Worm (Caenorhabditis elegans): ENCODE data around the gene prkl-1.

The prkl-1 gene

ce11 chrIV:6986835-6987234 is at the start of gene prkl-1:
Gene prkl-1 (minus strand): TSS chrIV:6986935.
- TF ChIP-seq dpl-1 (GFP tag; optimal IDR thresholded peaks at IDR 0.05) (no peak), C06A6.2 (GFP tag; conservative IDR thresholded peaks at IDR 0.05) (no peak)

- TF ChIP-seq akir-1 (GFP tag; optimal IDR thresholded peaks at IDR 0.05), result no peak
- no peak for TF ChIP-seq ceh-58 (GFP tag; IDR thresholded peaks at IDR 0.05)
- no peak for TF ChIP-seq let-526 (GFP tag; IDR thresholded peaks at IDR 0.05)
- TF ChIP-seq lin-54 (GFP tag; optimal IDR thresholded peaks at IDR 0.05), result no peak
- no peak for TF ChIP-seq zim-3 (tag; optimal IDR thresholded peaks at IDR 0.05)
- TF ChIP-seq ztf-6 (GFP tag; IDR thresholded peaks at IDR 0.05), result no peak
- no peak for TF ChIP-seq F22D6.2 (tag; optimal IDR thresholded peaks at IDR 0.05)
- TF ChIP-seq dpff-1 (tag; optimal IDR thresholded peaks at IDR 0.05), result no peak
- no peak for TF ChIP-seq ama-1 (optimal IDR thresholded peaks at IDR 0.05)
- TF ChIP-seq ama-1 (GFP tag; optimal IDR thresholded peaks at IDR 0.05), result no peak
- TF ChIP-seq F23B12.7 (tag; optimal IDR thresholded peaks at IDR 0.05; ENCODE audit: insufficient read depth), result no peak
- no peak for TF ChIP-seq somi-1 (GFP tag; optimal IDR thresholded peaks at IDR 0.05)
- TF ChIP-seq nhr-120 (GFP tag; IDR thresholded peaks at IDR 0.05), result no peak
- no peak for TF ChIP-seq bed-2 (GFP tag; IDR thresholded peaks at IDR 0.05)
- no peak for TF ChIP-seq nhr-179 (tag; optimal IDR thresholded peaks at IDR 0.05)
- TF ChIP-seq lir-1 (GFP tag; conservative IDR thresholded peaks at IDR 0.05), result no peak
- TF ChIP-seq C06A6.2 (GFP tag; conservative IDR thresholded peaks at IDR 0.05), result no peak
- no peak for TF ChIP-seq Y53G8AR.9 (GFP tag; conservative IDR thresholded peaks at IDR 0.05)
- no peak for TF ChIP-seq lin-26 (GFP tag; IDR thresholded peaks at IDR 0.05)
- TF ChIP-seq dpl-1 (GFP tag; optimal IDR thresholded peaks at IDR 0.05), result no peak
Measured at ce11 chrIV:7035823-7036222, 49.1 kb upstream of the prkl-1 start, which contains the start of gene C06G3.3. Gene C06G3.3 (plus strand): TSS chrIV:7036123.

ce11 chrIV:7032459-7032858 is 45.7 kb upstream of the prkl-1 start, which contains the start of gene C06G3.8:
Gene C06G3.8 (minus strand): TSS chrIV:7032559.
- no peak for TF ChIP-seq tbx-9 (tag; optimal IDR thresholded peaks at IDR 0.05; ENCODE audit: borderline replicate concordance)
- TF ChIP-seq bed-1 (GFP tag; IDR thresholded peaks at IDR 0.05), result no peak
- no peak for TF ChIP-seq Y53F4B.3 (GFP tag; IDR thresholded peaks at IDR 0.05)
- TF ChIP-seq F37B4.10 (GFP tag; IDR thresholded peaks at IDR 0.05), result no peak
- no peak for TF ChIP-seq attf-6 (GFP tag; IDR thresholded peaks at IDR 0.05)
- TF ChIP-seq ceh-40 (GFP tag; IDR thresholded peaks at IDR 0.05), result no peak
- TF ChIP-seq attf-5 (GFP tag; optimal IDR thresholded peaks at IDR 0.05), result no peak
- TF ChIP-seq ZK185.1 (tag; optimal IDR thresholded peaks at IDR 0.05; ENCODE audit: poor library complexity, severe bottlenecking), result no peak
- no peak for TF ChIP-seq snpc-1.1 (tag; optimal IDR thresholded peaks at IDR 0.05; ENCODE audit: insufficient read depth)
- no peak for TF ChIP-seq hmg-20 (GFP tag; IDR thresholded peaks at IDR 0.05)
- TF ChIP-seq madf-6 (GFP tag; IDR thresholded peaks at IDR 0.05), result no peak

ce11 chrIV:7031019-7031418 is 44.3 kb upstream of the prkl-1 start:
- no peak for TF ChIP-seq cebp-1 (GFP tag; IDR thresholded peaks at IDR 0.05)
- TF ChIP-seq cebp-1 (tag; optimal IDR thresholded peaks at IDR 0.05), result peak; percentile 86
- no peak for TF ChIP-seq dpff-1 (tag; optimal IDR thresholded peaks at IDR 0.05)

- TF ChIP-seq hmg-20 (GFP tag; IDR thresholded peaks at IDR 0.05) (no peak), nhr-80 (tag; optimal IDR thresholded peaks at IDR 0.05) (peak; percentile 79)
Measured at ce11 chrIV:7025835-7026234, 39.1 kb upstream of the prkl-1 start.
